Fruit fly (Drosophila melanogaster): Measurements from ENCODE around the gene RpL40.

- TF ChIP-seq tj (GFP tag; optimal IDR thresholded peaks at IDR 0.05) (no peak), cnc (optimal IDR thresholded peaks at IDR 0.05) (no peak)
These were observed at the start of gene RpL40 for dm6 chr2L:4227546-4227945.
